Worm (Caenorhabditis elegans) whole organism, late embryonic: Measurements from ENCODE around the gene B0280.2.

Experiments
- C38D4.7 ChIP-seq: fragments of 200-800 bp; sonication (Bioruptor generic); optimal IDR thresholded peaks from 2 replicates; lab custom pipeline; 2018; ENCODE audit warnings: mild to moderate bottlenecking, missing genetic modification characterization, moderate library complexity, missing compliant biosample characterization
- F13H6.1 ChIP-seq: sonication (generic microtip); optimal IDR thresholded peaks from 2 replicates; lab custom pipeline; 2016; ENCODE audit warnings: missing genetic modification characterization, missing compliant biosample characterization
- K09A11.1 ChIP-seq: sonication (generic microtip); optimal IDR thresholded peaks from 2 replicates; lab custom pipeline; 2017; ENCODE audit warnings: antibody characterized with exemption, mild to moderate bottlenecking, missing genetic modification characterization, missing compliant biosample characterization; ENCODE audit not compliant: insufficient read depth
- Y22D7AL.16 ChIP-seq: sonication (generic microtip); optimal IDR thresholded peaks from 2 replicates; lab custom pipeline; 2016; ENCODE audit warnings: missing genetic modification characterization, missing compliant biosample characterization
- ama-1 ChIP-seq: fragments of 150-350 bp; optimal IDR thresholded peaks from 2 replicates; lab custom pipeline; 2014
- ceh-19 ChIP-seq: fragments of 200-800 bp; sonication (Bioruptor generic); optimal IDR thresholded peaks from 2 replicates; lab custom pipeline; 2018; ENCODE audit warnings: mild to moderate bottlenecking, missing genetic modification characterization, missing compliant biosample characterization
- ceh-24 ChIP-seq: sonication (generic microtip); optimal IDR thresholded peaks from 2 replicates; lab custom pipeline; 2016; ENCODE audit warnings: mild to moderate bottlenecking, missing genetic modification characterization, missing compliant biosample characterization
- ceh-30 ChIP-seq: fragments of 150-350 bp; optimal IDR thresholded peaks from 2 replicates; lab custom pipeline; 2014; ENCODE audit warnings: missing biosample characterization, missing genetic modification characterization
- ceh-31 ChIP-seq: sonication (generic microtip); optimal IDR thresholded peaks from 2 replicates; lab custom pipeline; 2016; ENCODE audit warnings: missing genetic modification characterization, missing compliant biosample characterization
- ceh-34 ChIP-seq: sonication (generic microtip); optimal IDR thresholded peaks from 2 replicates; lab custom pipeline; 2016; ENCODE audit warnings: mild to moderate bottlenecking, missing genetic modification characterization, missing compliant biosample characterization
- ceh-45 ChIP-seq: fragments of 200-800 bp; sonication (Bioruptor generic); IDR thresholded peaks from 2 replicates; pipeline ENCODE4 v1.3.6; 2022; ENCODE audit warnings: missing genetic modification reagents, missing genetic modification characterization, missing compliant biosample characterization
- ceh-48 ChIP-seq: sonication (generic microtip); optimal IDR thresholded peaks from 2 replicates; lab custom pipeline; 2016; ENCODE audit warnings: missing genetic modification characterization, inconsistent platforms, missing compliant biosample characterization
- ceh-9 ChIP-seq: sonication (generic microtip); optimal IDR thresholded peaks from 2 replicates; lab custom pipeline; 2016; ENCODE audit warnings: mild to moderate bottlenecking, missing genetic modification characterization, inconsistent platforms, missing compliant biosample characterization
- che-1 ChIP-seq: sonication (generic microtip); optimal IDR thresholded peaks from 2 replicates; lab custom pipeline; 2016; ENCODE audit warnings: mild to moderate bottlenecking, missing genetic modification characterization, missing compliant biosample characterization
- dmd-4 ChIP-seq: sonication (generic microtip); optimal IDR thresholded peaks from 2 replicates; lab custom pipeline; 2016; ENCODE audit warnings: borderline replicate concordance, missing genetic modification characterization, missing compliant biosample characterization
- dve-1 ChIP-seq: sonication (generic microtip); optimal IDR thresholded peaks from 2 replicates; lab custom pipeline; 2017; ENCODE audit warnings: antibody characterized with exemption, mild to moderate bottlenecking, missing genetic modification characterization, missing compliant biosample characterization
- elt-2 ChIP-seq: sonication (generic microtip); optimal IDR thresholded peaks from 2 replicates; lab custom pipeline; 2016; ENCODE audit warnings: missing genetic modification reagents, missing genetic modification characterization, missing compliant biosample characterization
- elt-4 ChIP-seq: sonication (generic microtip); optimal IDR thresholded peaks from 2 replicates; lab custom pipeline; 2016; ENCODE audit warnings: missing genetic modification characterization, missing compliant biosample characterization
- eyg-1 ChIP-seq: sonication (generic microtip); optimal IDR thresholded peaks from 2 replicates; lab custom pipeline; 2016; ENCODE audit warnings: missing genotype, missing genetic modification characterization, missing compliant biosample characterization
- fax-1 ChIP-seq: sonication (generic microtip); optimal IDR thresholded peaks from 2 replicates; lab custom pipeline; 2016; ENCODE audit warnings: missing genotype, missing genetic modification characterization, missing compliant biosample characterization
- fkh-10 ChIP-seq: fragments of 150-350 bp; optimal IDR thresholded peaks from 2 replicates; lab custom pipeline; 2014; ENCODE audit warnings: missing biosample characterization, missing genetic modification reagents, missing genetic modification characterization
- gmeb-2 ChIP-seq: sonication (generic microtip); optimal IDR thresholded peaks from 2 replicates; lab custom pipeline; 2016; ENCODE audit warnings: missing genetic modification characterization, inconsistent platforms, missing compliant biosample characterization
- hlh-13 ChIP-seq: fragments of 200-800 bp; sonication (Bioruptor generic); optimal IDR thresholded peaks from 2 replicates; lab custom pipeline; 2018; ENCODE audit warnings: mild to moderate bottlenecking, missing genetic modification characterization, missing compliant biosample characterization
- hlh-15 ChIP-seq: sonication (generic microtip); optimal IDR thresholded peaks from 2 replicates; lab custom pipeline; 2016; ENCODE audit warnings: missing genetic modification characterization, missing compliant biosample characterization
- hlh-30 ChIP-seq: sonication (generic microtip); optimal IDR thresholded peaks from 2 replicates; lab custom pipeline; 2017; ENCODE audit warnings: antibody characterized with exemption, missing genetic modification characterization, missing compliant biosample characterization; ENCODE audit not compliant: insufficient read depth
- hlh-6 ChIP-seq: sonication (generic microtip); optimal IDR thresholded peaks from 2 replicates; lab custom pipeline; 2016; ENCODE audit warnings: missing genotype, missing genetic modification characterization, missing compliant biosample characterization
- hlh-8 ChIP-seq: sonication (generic microtip); optimal IDR thresholded peaks from 2 replicates; lab custom pipeline; 2016; ENCODE audit warnings: missing genotype, missing genetic modification characterization, missing compliant biosample characterization
- lim-6 ChIP-seq: sonication (generic microtip); optimal IDR thresholded peaks from 2 replicates; lab custom pipeline; 2016; ENCODE audit warnings: missing genetic modification characterization, missing compliant biosample characterization
- lin-11 ChIP-seq: fragments of 200-800 bp; sonication (Bioruptor generic); optimal IDR thresholded peaks from 2 replicates; lab custom pipeline; 2018; ENCODE audit warnings: mild to moderate bottlenecking, missing genetic modification characterization, missing compliant biosample characterization
- madf-2 ChIP-seq: sonication (generic microtip); optimal IDR thresholded peaks from 2 replicates; lab custom pipeline; 2017; ENCODE audit warnings: missing genetic modification characterization, missing compliant biosample characterization
- nfya-1 ChIP-seq: sonication (generic microtip); optimal IDR thresholded peaks from 2 replicates; lab custom pipeline; 2017; ENCODE audit warnings: missing genetic modification characterization, mild to moderate bottlenecking, missing compliant biosample characterization, antibody characterized with exemption, moderate library complexity
- nhr-11 ChIP-seq: fragments of 150-350 bp; optimal IDR thresholded peaks from 2 replicates; lab custom pipeline; 2014; ENCODE audit warnings: missing biosample characterization, missing genetic modification characterization
- nhr-232 ChIP-seq: sonication (generic microtip); optimal IDR thresholded peaks from 2 replicates; lab custom pipeline; 2016; ENCODE audit warnings: missing genetic modification characterization, missing compliant biosample characterization
- pag-3 ChIP-seq: sonication (generic microtip); optimal IDR thresholded peaks from 2 replicates; lab custom pipeline; 2016; ENCODE audit warnings: missing compliant biosample characterization, missing genetic modification characterization, borderline replicate concordance
- pat-9 ChIP-seq: fragments of 200-800 bp; sonication (Bioruptor generic); optimal IDR thresholded peaks from 2 replicates; lab custom pipeline; 2018; ENCODE audit warnings: mild to moderate bottlenecking, missing genetic modification characterization, moderate library complexity, missing compliant biosample characterization
- pax-1 ChIP-seq: fragments of 150-350 bp; optimal IDR thresholded peaks from 2 replicates; lab custom pipeline; 2014; ENCODE audit warnings: missing biosample characterization, missing genetic modification characterization
- pha-2 ChIP-seq: sonication (generic microtip); optimal IDR thresholded peaks from 2 replicates; lab custom pipeline; 2017; ENCODE audit warnings: mild to moderate bottlenecking, missing genetic modification characterization, missing compliant biosample characterization
- pha-4 ChIP-seq: fragments of 150-350 bp; optimal IDR thresholded peaks from 2 replicates; lab custom pipeline; 2018; ENCODE audit warnings: missing biosample characterization, missing genetic modification reagents, missing genetic modification characterization
- pqm-1 ChIP-seq: sonication (generic microtip); optimal IDR thresholded peaks from 2 replicates; lab custom pipeline; 2016; ENCODE audit warnings: missing genetic modification characterization, missing compliant biosample characterization
- rnt-1 ChIP-seq: sonication (generic microtip); optimal IDR thresholded peaks from 2 replicates; lab custom pipeline; 2016; ENCODE audit warnings: missing genetic modification characterization, missing compliant biosample characterization
- sox-2 ChIP-seq: fragments of 200-800 bp; sonication (Bioruptor generic); IDR thresholded peaks from 2 replicates; pipeline ENCODE4 v1.3.6; 2022; ENCODE audit warnings: missing genetic modification reagents, missing genetic modification characterization, missing compliant biosample characterization
- tbx-7 ChIP-seq: sonication (generic microtip); optimal IDR thresholded peaks from 2 replicates; lab custom pipeline; 2016; ENCODE audit warnings: missing genotype, missing genetic modification characterization, missing compliant biosample characterization
- unc-3 ChIP-seq, 2 experiments: fragments of 200-800 bp in 1 of 2; sonication (Bioruptor generic) in 1 of 2; sonication (generic microtip) in 1 of 2; conservative IDR thresholded peaks in 1 of 2; optimal IDR thresholded peaks in 1 of 2; 2 replicates each; pipeline versions ENCODE4 v1.3.6 to Lab custom; 2016 to 2022; ENCODE audit warnings: missing compliant biosample characterization in 2 of 2, missing genetic modification characterization in 2 of 2, missing genetic modification reagents in 1 of 2
- unc-86 ChIP-seq: sonication (generic microtip); optimal IDR thresholded peaks from 2 replicates; lab custom pipeline; 2016; ENCODE audit warnings: missing genetic modification characterization, missing compliant biosample characterization

B0280.2 gene

ce11 chrIII:7158709-7159108 is 34.2 kb downstream of the B0280.2 start, which contains the start of gene nuo-4:
Gene nuo-4, minus strand, starts transcription at chrIII:7158809.
- no peak for TF ChIP-seq pha-2 (tag; lab: Kevin White, UChicago)
- no peak for TF ChIP-seq hlh-13 (GFP tag; lab: Kevin White, UChicago)

- TF ChIP-seq unc-86 (tag; lab: Kevin White, UChicago) (no peak), nhr-232 (no peak)
Measured at ce11 chrIII:7159246-7159645, 34.8 kb downstream of the B0280.2 start.

ce11 chrIII:7161055-7161454 is 36.6 kb downstream of the B0280.2 start, which contains the start of gene rnp-7:
Gene rnp-7, minus strand, starts transcription at chrIII:7161155.
- TF ChIP-seq C38D4.7: no peak
- TF ChIP-seq rnt-1 (tag; lab: Kevin White, UChicago): no peak
- TF ChIP-seq hlh-15 (tag; lab: Kevin White, UChicago): no peak
- no peak for TF ChIP-seq lim-6 (tag; lab: Kevin White, UChicago)
- TF ChIP-seq eyg-1 (tag; lab: Kevin White, UChicago): no peak
- no peak for TF ChIP-seq ama-1
- no peak for TF ChIP-seq ceh-31

ce11 chrIII:7162065-7162762 is 37.8 kb downstream of the B0280.2 start, which contains the start of the genes syf-2 and K04G7.1:
Gene syf-2, minus strand, starts transcription at chrIII:7162115.
Gene K04G7.1, plus strand, starts transcription at chrIII:7162712.
- no peak for TF ChIP-seq hlh-15 (tag; lab: Kevin White, UChicago)
- peak; percentile 70 for TF ChIP-seq elt-2 (tag; lab: Kevin White, UChicago)
- peak; percentile 53 for TF ChIP-seq dve-1 (tag; lab: Kevin White, UChicago)
- peak; percentile 70 for TF ChIP-seq hlh-30
- TF ChIP-seq ceh-34 (tag; lab: Kevin White, UChicago): peak; percentile 57
- TF ChIP-seq K09A11.1: peak; percentile 42
- TF ChIP-seq ceh-9 (tag; lab: Kevin White, UChicago): no peak
- TF ChIP-seq Y22D7AL.16: no peak
- no peak for TF ChIP-seq ceh-24 (tag; lab: Kevin White, UChicago)
- no peak for TF ChIP-seq gmeb-2
- no peak for TF ChIP-seq pax-1 (tag; lab: Kevin White, UChicago)
- TF ChIP-seq hlh-6 (tag; lab: Kevin White, UChicago): no peak
- peak; percentile 8 for TF ChIP-seq ceh-48
- TF ChIP-seq unc-3 (GFP tag; conservative IDR thresholded peaks at IDR 0.05; lab: Robert Waterston, UW): no peak
- TF ChIP-seq unc-3 (tag; optimal IDR thresholded peaks at IDR 0.05; lab: Kevin White, UChicago): no peak
- no peak for TF ChIP-seq hlh-8 (tag; lab: Kevin White, UChicago)
- no peak for TF ChIP-seq eyg-1 (tag; lab: Kevin White, UChicago)
- TF ChIP-seq pat-9 (tag; lab: Kevin White, UChicago): no peak
- no peak for TF ChIP-seq nhr-11 (tag; lab: Kevin White, UChicago)
- no peak for TF ChIP-seq pag-3 (tag; lab: Kevin White, UChicago)
- no peak for TF ChIP-seq elt-4 (tag; lab: Kevin White, UChicago)
- no peak for TF ChIP-seq ceh-45
- TF ChIP-seq madf-2: no peak
- no peak for TF ChIP-seq sox-2 (GFP tag; lab: Robert Waterston, UW)
- TF ChIP-seq fkh-10 (GFP tag; lab: Kevin White, UChicago): no peak
- TF ChIP-seq fax-1 (tag; lab: Kevin White, UChicago): no peak
- no peak for TF ChIP-seq tbx-7 (tag; lab: Kevin White, UChicago)
- TF ChIP-seq ama-1: no peak
- no peak for TF ChIP-seq lin-11 (tag; lab: Kevin White, UChicago)
- TF ChIP-seq F13H6.1 (tag; lab: Kevin White, UChicago): no peak
- no peak for TF ChIP-seq ceh-19 (GFP tag; lab: Kevin White, UChicago)
- no peak for TF ChIP-seq pha-4
- TF ChIP-seq hlh-13 (GFP tag; lab: Kevin White, UChicago): no peak
- no peak for TF ChIP-seq ceh-30 (tag; lab: Kevin White, UChicago)
- TF ChIP-seq dmd-4 (tag; lab: Kevin White, UChicago): no peak
- TF ChIP-seq nfya-1 (tag; lab: Kevin White, UChicago): peak; percentile 78
- TF ChIP-seq rnt-1 (tag; lab: Kevin White, UChicago): no peak
- TF ChIP-seq pqm-1 (tag; lab: Kevin White, UChicago): no peak
- no peak for TF ChIP-seq pha-2 (tag; lab: Kevin White, UChicago)
- no peak for TF ChIP-seq nhr-232
- TF ChIP-seq C38D4.7: no peak
- no peak for TF ChIP-seq che-1
- no peak for TF ChIP-seq unc-86 (tag; lab: Kevin White, UChicago)
